Fruit fly (Drosophila melanogaster) whole organism, embryonic: ENCODE data around the gene CG13405.

Source experiments
- CG18011 ChIP-seq: fragments of 200-800 bp; sonication (Bioruptor generic); optimal IDR thresholded peaks from 2 replicates; lab custom pipeline; 2017; ENCODE audit warnings: missing biosample characterization, missing genetic modification characterization, mild to moderate bottlenecking, moderate library complexity, missing genotype
- CG4328 ChIP-seq: fragments of 200-800 bp; sonication (Bioruptor generic); optimal IDR thresholded peaks from 3 replicates; lab custom pipeline; 2017; ENCODE audit warnings: missing biosample characterization, missing genetic modification reagents, missing genetic modification characterization
- CG8765 ChIP-seq: fragments of 200-800 bp; sonication (Bioruptor generic); IDR thresholded peaks from 2 replicates; pipeline ENCODE4 v1.3.6; 2022; ENCODE audit warnings: missing biosample characterization, missing genetic modification characterization
- E2f1 ChIP-seq: fragments of 200-800 bp; sonication (Bioruptor generic); IDR thresholded peaks from 2 replicates; pipeline ENCODE4 v1.3.6; 2022; ENCODE audit warnings: missing biosample characterization, missing genetic modification characterization
- bcd ChIP-seq: fragments of 200-800 bp; sonication (Bioruptor generic); optimal IDR thresholded peaks from 2 replicates; lab custom pipeline; 2017; ENCODE audit warnings: missing biosample characterization, mild to moderate bottlenecking, missing genetic modification characterization
- knrl ChIP-seq: fragments of 200-800 bp; sonication (Bioruptor generic); IDR thresholded peaks from 3 replicates; pipeline ENCODE4 v1.3.6; 2022; ENCODE audit warnings: missing biosample characterization, missing genetic modification characterization; ENCODE audit not compliant: partially characterized antibody

DNA sequence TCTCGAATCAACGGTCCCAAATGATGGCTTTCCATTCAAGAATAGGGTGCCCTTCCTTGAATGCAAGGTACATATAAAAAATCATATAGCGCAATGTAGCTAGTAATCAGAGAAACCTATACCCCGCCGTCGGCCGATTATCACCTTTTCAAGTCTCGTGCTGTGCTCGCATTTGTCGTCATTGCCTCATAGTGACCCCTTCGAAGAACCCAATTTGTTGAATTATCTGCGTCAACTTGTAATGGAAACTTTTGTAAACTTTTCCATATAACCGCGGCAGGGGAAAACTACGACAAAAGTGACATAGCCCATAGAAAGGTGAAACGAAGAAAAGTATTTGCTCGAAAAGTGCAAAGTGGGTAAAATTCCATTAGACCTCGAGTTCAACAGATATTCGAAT, 17.5 kb downstream of the CG13405 start:
- TF ChIP-seq knrl (GFP tag; lab: Robert Waterston, UW) (no peak), CG4328 (GFP tag; lab: Kevin White, UChicago) (no peak), CG8765 (no peak), E2f1 (no peak), CG18011 (GFP tag; lab: Kevin White, UChicago) (no peak), bcd (GFP tag; lab: Kevin White, UChicago) (no peak)
